Worm (Caenorhabditis elegans) whole organism, L2 larva: ENCODE results near the gene K01A12.2.

Experiments
- lin-13 ChIP-seq: fragments of 150-350 bp; optimal IDR thresholded peaks from 2 replicates; lab custom pipeline; 2014; ENCODE audit warnings: missing biosample characterization, missing genetic modification reagents, missing genetic modification characterization
- mab-5 ChIP-seq: fragments of 150-350 bp; optimal IDR thresholded peaks from 2 replicates; lab custom pipeline; 2014; ENCODE audit warnings: missing biosample characterization, missing genetic modification characterization
- nhr-11 ChIP-seq: fragments of 150-350 bp; optimal IDR thresholded peaks from 2 replicates; lab custom pipeline; 2014; ENCODE audit warnings: missing biosample characterization, missing genetic modification characterization
- nhr-23 ChIP-seq: fragments of 150-350 bp; optimal IDR thresholded peaks from 2 replicates; lab custom pipeline; 2014; ENCODE audit warnings: missing biosample characterization, missing genetic modification reagents, missing genetic modification characterization
- skn-1 ChIP-seq: sonication (generic microtip); optimal IDR thresholded peaks from 2 replicates; lab custom pipeline; 2017; ENCODE audit warnings: missing biosample characterization, missing genetic modification characterization
- zag-1 ChIP-seq: fragments of 150-350 bp; optimal IDR thresholded peaks from 2 replicates; lab custom pipeline; 2014; ENCODE audit warnings: missing biosample characterization, missing genetic modification characterization
- ztf-11 ChIP-seq: sonication (generic microtip); optimal IDR thresholded peaks from 2 replicates; lab custom pipeline; 2017; ENCODE audit warnings: missing biosample characterization, missing genetic modification characterization

ce11 chrX:8646997-8647396 is 33.8 kb downstream of the K01A12.2 start, which contains the start of gene F12D9.2:
- TF ChIP-seq zag-1 (tag; lab: Kevin White, UChicago): no peak
- no peak for TF ChIP-seq lin-13 (GFP tag; lab: Kevin White, UChicago)
- no peak for TF ChIP-seq mab-5 (tag; lab: Kevin White, UChicago)
- TF ChIP-seq ztf-11: no peak
- TF ChIP-seq skn-1 (tag; lab: Kevin White, UChicago): no peak
- TF ChIP-seq nhr-11: no peak
- TF ChIP-seq nhr-23 (tag; lab: Kevin White, UChicago): no peak
